Fruit fly (Drosophila melanogaster) whole organism, embryonic: ENCODE results near the gene corolla.

ENCODE experiments used
- CG10267 ChIP-seq: fragments of 200-800 bp; sonication (Bioruptor generic); optimal IDR thresholded peaks from 2 replicates; lab custom pipeline; 2018; ENCODE audit warnings: missing biosample characterization, mild to moderate bottlenecking, missing genetic modification characterization, moderate library complexity
- CG10274 ChIP-seq: fragments of 200-800 bp; sonication (Bioruptor generic); optimal IDR thresholded peaks from 3 replicates; lab custom pipeline; 2017; ENCODE audit warnings: missing biosample characterization, mild to moderate bottlenecking, missing genetic modification characterization
- CG10431 ChIP-seq: fragments of 200-800 bp; sonication (Bioruptor generic); optimal IDR thresholded peaks from 3 replicates; lab custom pipeline; 2018; ENCODE audit warnings: missing biosample characterization, mild to moderate bottlenecking, missing genetic modification characterization
- CG12219 ChIP-seq: fragments of 200-800 bp; sonication (Bioruptor generic); optimal IDR thresholded peaks from 3 replicates; lab custom pipeline; 2018; ENCODE audit warnings: missing biosample characterization, mild to moderate bottlenecking, missing genetic modification characterization
- CG13424 ChIP-seq: fragments of 200-800 bp; sonication (Bioruptor generic); optimal IDR thresholded peaks from 2 replicates; lab custom pipeline; 2019; ENCODE audit warnings: missing biosample characterization, mild to moderate bottlenecking, missing genetic modification characterization, moderate library complexity
- CG13775 ChIP-seq: fragments of 200-800 bp; sonication (Bioruptor generic); optimal IDR thresholded peaks from 3 replicates; lab custom pipeline; 2017; ENCODE audit warnings: missing biosample characterization, mild to moderate bottlenecking, missing genetic modification characterization
- CG1529 ChIP-seq: fragments of 200-800 bp; sonication (Bioruptor generic); optimal IDR thresholded peaks from 3 replicates; lab custom pipeline; 2018; ENCODE audit warnings: missing biosample characterization, missing genetic modification characterization
- CG1603 ChIP-seq: fragments of 200-800 bp; sonication (Bioruptor generic); optimal IDR thresholded peaks from 2 replicates; lab custom pipeline; 2019; ENCODE audit warnings: missing biosample characterization, mild to moderate bottlenecking, missing genetic modification characterization, moderate library complexity
- CG2202 ChIP-seq: fragments of 200-800 bp; sonication (Bioruptor generic); optimal IDR thresholded peaks from 2 replicates; lab custom pipeline; 2018; ENCODE audit warnings: missing biosample characterization, mild to moderate bottlenecking, missing genetic modification characterization
- CG2889 ChIP-seq: fragments of 200-800 bp; sonication (Bioruptor generic); IDR thresholded peaks from 3 replicates; pipeline ENCODE4 v1.3.6; 2022; ENCODE audit warnings: missing biosample characterization, missing genetic modification characterization
- CG31224 ChIP-seq: fragments of 200-800 bp; sonication (Bioruptor generic); IDR thresholded peaks from 2 replicates; pipeline ENCODE4 v1.3.6; 2022; ENCODE audit warnings: missing biosample characterization, missing genetic modification characterization
- CG31365 ChIP-seq: fragments of 200-800 bp; sonication (Bioruptor generic); optimal IDR thresholded peaks from 2 replicates; lab custom pipeline; 2018; ENCODE audit warnings: missing biosample characterization, mild to moderate bottlenecking, missing genetic modification characterization
- CG33213 ChIP-seq: fragments of 200-800 bp; sonication (Bioruptor generic); optimal IDR thresholded peaks from 3 replicates; lab custom pipeline; 2016; ENCODE audit warnings: missing biosample characterization, missing genetic modification characterization
- CG33557 ChIP-seq: fragments of 200-800 bp; sonication (Bioruptor generic); optimal IDR thresholded peaks from 2 replicates; lab custom pipeline; 2019; ENCODE audit warnings: missing biosample characterization, mild to moderate bottlenecking, missing genetic modification characterization, moderate library complexity
- CG3847 ChIP-seq: fragments of 200-800 bp; sonication (Bioruptor generic); IDR thresholded peaks from 2 replicates; pipeline ENCODE4 v1.3.6; 2022; ENCODE audit warnings: missing biosample characterization, missing genetic modification characterization
- CG42726 ChIP-seq: fragments of 200-800 bp; sonication (Bioruptor generic); IDR thresholded peaks from 2 replicates; pipeline ENCODE4 v1.3.6; 2022; ENCODE audit warnings: missing biosample characterization, missing genetic modification characterization; ENCODE audit not compliant: partially characterized antibody
- CG4424 ChIP-seq: fragments of 200-800 bp; sonication (Bioruptor generic); optimal IDR thresholded peaks from 3 replicates; lab custom pipeline; 2016; ENCODE audit warnings: missing biosample characterization, missing genetic modification characterization
- CG6813 ChIP-seq: fragments of 200-800 bp; sonication (Bioruptor generic); optimal IDR thresholded peaks from 2 replicates; lab custom pipeline; 2017; ENCODE audit warnings: missing biosample characterization, missing genetic modification characterization, mild to moderate bottlenecking, moderate library complexity, missing genetic modification reagents
- CG9215 ChIP-seq: fragments of 200-800 bp; sonication (Bioruptor generic); IDR thresholded peaks from 2 replicates; pipeline ENCODE4 v1.3.6; 2022; ENCODE audit warnings: missing biosample characterization, missing genetic modification characterization
- CoRest ChIP-seq: fragments of 200-800 bp; sonication (Bioruptor generic); optimal IDR thresholded peaks from 3 replicates; lab custom pipeline; 2018; ENCODE audit warnings: missing biosample characterization, mild to moderate bottlenecking, missing genetic modification characterization, moderate library complexity
- Dp ChIP-seq: fragments of 200-800 bp; sonication (Bioruptor generic); optimal IDR thresholded peaks from 2 replicates; lab custom pipeline; 2018; ENCODE audit warnings: missing biosample characterization, mild to moderate bottlenecking, missing genetic modification characterization, moderate library complexity
- Fer3 ChIP-seq: fragments of 200-800 bp; sonication (Bioruptor generic); optimal IDR thresholded peaks from 2 replicates; lab custom pipeline; 2018; ENCODE audit warnings: missing biosample characterization, mild to moderate bottlenecking, missing genetic modification characterization, moderate library complexity
- Hey ChIP-seq: fragments of 200-800 bp; sonication (Bioruptor generic); optimal IDR thresholded peaks from 3 replicates; lab custom pipeline; 2018; ENCODE audit warnings: missing biosample characterization, mild to moderate bottlenecking, missing genetic modification characterization
- Lpt ChIP-seq: fragments of >200 bp; optimal IDR thresholded peaks from 2 replicates; lab custom pipeline; 2018; ENCODE audit warnings: missing biosample characterization, missing genetic modification characterization
- MESR4 ChIP-seq: fragments of 200-800 bp; sonication (Bioruptor generic); optimal IDR thresholded peaks from 2 replicates; lab custom pipeline; 2018; ENCODE audit warnings: missing biosample characterization, mild to moderate bottlenecking, missing genetic modification characterization, moderate library complexity
- Mad ChIP-seq: fragments of 200-800 bp; sonication (Bioruptor generic); optimal IDR thresholded peaks from 2 replicates; lab custom pipeline; 2016; ENCODE audit warnings: missing biosample characterization, missing genetic modification characterization
- Sox102F ChIP-seq: fragments of 200-800 bp; sonication (Bioruptor generic); optimal IDR thresholded peaks from 2 replicates; lab custom pipeline; 2018; ENCODE audit warnings: missing biosample characterization, mild to moderate bottlenecking, missing genetic modification characterization, moderate library complexity
- Xbp1 ChIP-seq: fragments of 200-800 bp; sonication (Bioruptor generic); optimal IDR thresholded peaks from 3 replicates; lab custom pipeline; 2016; ENCODE audit warnings: missing biosample characterization, mild to moderate bottlenecking, missing genetic modification characterization
- Xrp1 ChIP-seq: fragments of 200-800 bp; sonication (Bioruptor generic); IDR thresholded peaks from 2 replicates; pipeline ENCODE4 v1.3.6; 2022; ENCODE audit warnings: missing biosample characterization, missing genetic modification characterization
- ash1 ChIP-seq: fragments of 200-800 bp; sonication (Bioruptor generic); optimal IDR thresholded peaks from 2 replicates; lab custom pipeline; 2018; ENCODE audit warnings: missing biosample characterization, mild to moderate bottlenecking, missing genetic modification characterization
- cato ChIP-seq: fragments of 200-800 bp; sonication (Bioruptor generic); optimal IDR thresholded peaks from 2 replicates; lab custom pipeline; 2016; ENCODE audit warnings: missing biosample characterization, missing genetic modification characterization, borderline replicate concordance
- cg ChIP-seq: fragments of 200-800 bp; sonication (Bioruptor generic); optimal IDR thresholded peaks from 3 replicates; lab custom pipeline; 2019; ENCODE audit warnings: missing biosample characterization, mild to moderate bottlenecking, missing genetic modification characterization, moderate library complexity
- exex ChIP-seq: fragments of 200-800 bp; sonication (Bioruptor generic); optimal IDR thresholded peaks from 4 replicates; lab custom pipeline; 2018; ENCODE audit warnings: missing biosample characterization, mild to moderate bottlenecking, missing genetic modification characterization, moderate library complexity
- fd64A ChIP-seq: fragments of 200-800 bp; sonication (Bioruptor generic); optimal IDR thresholded peaks from 3 replicates; lab custom pipeline; 2018; ENCODE audit warnings: missing biosample characterization, mild to moderate bottlenecking, missing genetic modification characterization
- gce ChIP-seq: fragments of 200-800 bp; sonication (Bioruptor generic); IDR thresholded peaks from 3 replicates; pipeline ENCODE4 v1.3.6; 2022; ENCODE audit warnings: missing biosample characterization, missing genetic modification characterization
- gfzf ChIP-seq: fragments of 200-800 bp; sonication (Bioruptor generic); optimal IDR thresholded peaks from 2 replicates; lab custom pipeline; 2016; ENCODE audit warnings: missing biosample characterization, mild to moderate bottlenecking, missing genetic modification characterization, moderate library complexity
- gsb-n ChIP-seq: fragments of 200-800 bp; sonication (Bioruptor generic); optimal IDR thresholded peaks from 3 replicates; lab custom pipeline; 2018; ENCODE audit warnings: missing biosample characterization, mild to moderate bottlenecking, missing genetic modification characterization
- insv ChIP-seq, 2 experiments: fragments of 200-800 bp; sonication (Bioruptor generic); optimal IDR thresholded peaks; 3 replicates each; lab custom pipeline; 2016 to 2018; ENCODE audit warnings: missing biosample characterization in 2 of 2, missing genetic modification characterization in 2 of 2
- jumu ChIP-seq: fragments of 200-800 bp; sonication (Bioruptor generic); optimal IDR thresholded peaks from 3 replicates; lab custom pipeline; 2016; ENCODE audit warnings: missing biosample characterization, missing genetic modification characterization
- ken ChIP-seq: fragments of 200-800 bp; sonication (Bioruptor generic); IDR thresholded peaks from 3 replicates; pipeline ENCODE4 v1.3.6; 2022; ENCODE audit warnings: missing biosample characterization, missing genetic modification characterization
- pfk ChIP-seq: fragments of 200-800 bp; sonication (Bioruptor generic); optimal IDR thresholded peaks from 2 replicates; lab custom pipeline; 2018; ENCODE audit warnings: missing biosample characterization, mild to moderate bottlenecking, missing genetic modification characterization, moderate library complexity
- pho ChIP-seq: fragments of 200-800 bp; sonication (Bioruptor generic); optimal IDR thresholded peaks from 2 replicates; lab custom pipeline; 2016; ENCODE audit warnings: missing biosample characterization, missing genetic modification characterization
- prd ChIP-seq, 3 experiments: fragments of >200 bp in 2 of 3; fragments of 200-800 bp in 1 of 3; sonication (Bioruptor generic) in 1 of 3; optimal IDR thresholded peaks in 2 of 3; IDR thresholded peaks in 1 of 3; 2 replicates in 2 of 3; 3 replicates in 1 of 3; pipeline versions ENCODE4 v1.3.6 to Lab custom; 2017 to 2022; ENCODE audit warnings: missing biosample characterization in 1 of 3, missing genetic modification characterization in 1 of 3
- so ChIP-seq: fragments of 200-800 bp; sonication (Bioruptor generic); IDR thresholded peaks from 3 replicates; pipeline ENCODE4 v1.3.6; 2022; ENCODE audit warnings: missing biosample characterization, missing genetic modification characterization
- sr ChIP-seq: fragments of 200-800 bp; sonication (Bioruptor generic); IDR thresholded peaks from 3 replicates; pipeline ENCODE4 v1.3.6; 2022; ENCODE audit warnings: missing biosample characterization, missing genetic modification characterization
- stwl ChIP-seq: fragments of 200-800 bp; sonication (Bioruptor generic); optimal IDR thresholded peaks from 3 replicates; lab custom pipeline; 2018; ENCODE audit warnings: missing biosample characterization, mild to moderate bottlenecking, missing genetic modification characterization, moderate library complexity
- z ChIP-seq: fragments of 200-800 bp; sonication (Bioruptor generic); IDR thresholded peaks from 3 replicates; pipeline ENCODE4 v1.3.6; 2022; ENCODE audit warnings: missing biosample characterization, missing genetic modification characterization
- zfh1 ChIP-seq: fragments of 200-800 bp; sonication (Bioruptor generic); IDR thresholded peaks from 3 replicates; pipeline ENCODE4 v1.3.6; 2022; ENCODE audit warnings: missing biosample characterization, missing genetic modification characterization

corolla gene

DNA sequence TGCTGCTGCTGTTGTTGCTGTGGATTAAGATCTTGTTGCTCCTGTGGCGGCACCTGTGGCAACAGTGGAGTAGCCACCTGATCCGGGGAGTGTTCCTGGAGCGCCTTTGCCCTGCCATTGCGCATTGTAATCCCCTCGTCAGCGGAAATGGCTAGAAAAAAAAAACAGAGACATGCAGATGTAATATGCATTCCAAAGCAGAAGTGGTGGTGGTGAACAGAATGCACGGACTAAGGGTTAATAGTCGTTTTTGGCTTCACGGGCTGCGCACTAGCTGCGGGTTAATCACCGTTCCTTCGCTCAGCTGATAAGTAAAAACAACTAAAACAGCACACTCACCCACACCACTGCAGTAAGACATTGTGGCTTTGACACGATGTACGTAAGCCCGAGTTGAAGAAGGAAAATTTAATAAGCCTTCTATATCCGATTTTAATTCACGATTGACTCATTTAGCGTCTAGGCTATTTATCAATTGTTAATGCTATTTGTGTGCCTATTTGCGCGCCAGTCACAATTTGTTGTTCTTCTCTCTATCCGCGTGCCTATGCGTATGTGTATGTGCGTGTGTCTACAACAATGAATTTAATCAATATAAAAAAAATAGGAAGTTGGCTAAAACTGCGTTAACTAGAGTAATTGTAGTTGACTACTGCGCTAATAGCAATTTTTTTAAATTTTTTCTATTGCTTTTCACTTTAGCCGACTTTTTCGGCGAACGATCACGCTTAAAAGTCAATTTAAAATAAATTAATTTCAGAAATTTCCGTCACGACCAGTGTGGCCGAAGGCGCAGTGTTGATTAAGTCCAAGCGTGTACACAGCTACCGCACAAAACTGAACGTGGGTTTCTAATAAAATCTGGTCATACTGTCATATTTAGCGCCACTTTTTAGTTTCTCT lies 4.5 kb downstream of the corolla start, which contains the start of gene stas (continued):
- TF ChIP-seq pho (GFP tag; lab: Kevin White, UChicago) (no peak), stwl (peak; percentile 75), CG3847 (GFP tag; lab: Robert Waterston, UW) (no peak), CG33557 (GFP tag; lab: Kevin White, UChicago) (no peak), cg (peak; percentile 74), Lpt (GFP tag; lab: Kevin White, UChicago) (no peak), CG4424 (GFP tag; lab: Kevin White, UChicago) (no peak), CG33213 (peak; percentile 16), Mad (GFP tag; lab: Kevin White, UChicago) (no peak), sr (GFP tag; lab: Robert Waterston, UW) (no peak), so (GFP tag; lab: Robert Waterston, UW) (no peak), Xbp1 (GFP tag; lab: Kevin White, UChicago) (no peak), fd64A (GFP tag; lab: Kevin White, UChicago) (no peak), gsb-n (tag; lab: Kevin White, UChicago) (no peak), ash1 (GFP tag; lab: Kevin White, UChicago) (no peak), pfk (GFP tag; lab: Kevin White, UChicago) (no peak), CG1529 (GFP tag; lab: Kevin White, UChicago) (no peak), zfh1 (GFP tag; lab: Robert Waterston, UW) (no peak), CG42726 (GFP tag; lab: Robert Waterston, UW) (0 out of 2 replicates have a peak, but pooled peaks have one; percentile 12), Xrp1 (GFP tag; lab: Robert Waterston, UW) (no peak), CG2889 (GFP tag; lab: Robert Waterston, UW) (no peak), CG10274 (GFP tag; lab: Kevin White, UChicago) (no peak), CG13424 (tag; lab: Kevin White, UChicago) (peak; percentile 12), gfzf (peak; percentile 81), CG10267 (tag; lab: Kevin White, UChicago) (peak; percentile 79), MESR4 (GFP tag; lab: Kevin White, UChicago) (peak; percentile 81), CG10431 (GFP tag; lab: Kevin White, UChicago) (no peak), CG13775 (GFP tag; lab: Kevin White, UChicago) (no peak), Hey (tag; lab: Kevin White, UChicago) (no peak), jumu (GFP tag; lab: Kevin White, UChicago) (no peak), Sox102F (GFP tag; lab: Kevin White, UChicago) (no peak), CG12219 (GFP tag; lab: Kevin White, UChicago) (no peak), cato (GFP tag; lab: Kevin White, UChicago) (no peak), CG31224 (GFP tag; lab: Robert Waterston, UW) (no peak), z (GFP tag; lab: Robert Waterston, UW) (no peak), exex (tag; lab: Kevin White, UChicago) (peak; percentile 40), gce (GFP tag; lab: Robert Waterston, UW) (no peak), insv (GFP tag; optimal IDR thresholded peaks at IDR 0.05; lab: Kevin White, UChicago) (no peak), CG2202 (tag; lab: Kevin White, UChicago) (no peak), CG31365 (tag; lab: Kevin White, UChicago) (no peak), CG6813 (no peak), ken (GFP tag; lab: Robert Waterston, UW) (no peak), Fer3 (no peak), CG9215 (no peak), CoRest (tag; lab: Kevin White, UChicago) (peak; percentile 9), CG1603 (tag; lab: Kevin White, UChicago) (peak; percentile 31), prd (optimal IDR thresholded peaks at IDR 0.05; lab: Kevin White, UChicago) (no peak), prd (GFP tag; IDR thresholded peaks at IDR 0.05; lab: Robert Waterston, UW) (no peak), Dp (peak; percentile 78)
